Fruit fly (Drosophila melanogaster) Kc167 (cell line): ENCODE data around the gene CG31674.

Experiments
- Myc ChIP-seq: fragments of >200 bp; optimal IDR thresholded peaks from 2 replicates; lab custom pipeline; 2017; ENCODE audit warnings: missing external identifiers
- insv ChIP-seq: fragments of >200 bp; optimal IDR thresholded peaks from 3 replicates; lab custom pipeline; 2018; ENCODE audit warnings: missing external identifiers
- psq ChIP-seq: fragments of >200 bp; optimal IDR thresholded peaks from 2 replicates; lab custom pipeline; 2017; ENCODE audit warnings: missing external identifiers

DNA sequence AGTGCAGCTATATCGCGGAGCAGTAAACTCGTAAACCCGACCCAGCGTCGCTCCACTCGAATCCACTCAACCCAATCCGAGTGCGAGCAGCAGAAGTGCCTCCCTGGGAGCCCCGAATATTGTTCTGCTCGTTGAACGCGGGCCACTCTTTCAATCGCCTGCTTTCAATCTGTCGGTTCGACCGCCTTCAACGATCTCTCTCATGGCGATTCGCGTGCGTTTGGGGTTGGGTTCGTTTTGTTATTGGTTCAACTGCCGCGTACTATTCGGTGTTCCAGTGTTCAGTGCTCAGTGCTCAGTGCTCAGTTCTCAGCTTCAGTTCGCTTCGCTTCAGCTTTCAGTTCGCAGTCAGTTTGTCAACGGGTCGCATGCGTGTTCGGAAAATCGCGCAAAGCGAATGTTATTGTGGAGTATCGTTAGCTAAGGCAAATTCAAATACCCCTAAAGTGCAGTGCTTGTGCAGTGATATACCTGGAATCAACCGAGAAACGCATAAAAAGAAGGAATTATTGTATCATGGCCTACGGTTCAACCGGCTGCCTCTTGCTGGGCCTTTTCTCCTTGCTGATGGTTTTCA, 9.5 kb downstream of the CG31674 start, which contains the start of gene CG31676:
- TF ChIP-seq Myc (lab: Kevin White, UChicago) (no peak), psq (no peak), insv (lab: Kevin White, UChicago) (no peak)
